Worm (Caenorhabditis elegans): Measurements from ENCODE around the gene srd-13.

DNA sequence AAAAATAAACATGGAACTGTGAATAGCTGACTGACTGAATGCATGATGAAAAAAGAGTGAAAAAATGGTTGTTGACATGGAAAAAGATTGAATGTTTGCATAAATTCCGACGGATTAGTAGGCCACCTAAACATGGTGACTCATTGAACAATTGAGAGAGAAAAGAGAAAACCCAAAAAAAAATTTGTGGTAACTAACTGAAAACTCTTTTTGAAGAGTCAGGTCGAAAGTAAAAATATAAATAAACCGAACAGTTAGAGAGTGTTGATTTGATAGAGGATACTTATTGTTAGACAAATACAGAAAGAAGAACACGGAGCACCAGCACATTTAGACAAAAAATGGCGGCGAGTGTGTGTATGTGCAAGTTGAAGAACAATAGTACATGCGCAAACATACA, 35.9 kb upstream of the srd-13 start:
- TF ChIP-seq pes-1 (GFP tag; IDR thresholded peaks at IDR 0.05) (no peak), ama-1 (optimal IDR thresholded peaks at IDR 0.05) (no peak), hnd-1 (tag; optimal IDR thresholded peaks at IDR 0.05) (no peak), ceh-13 (GFP tag; optimal IDR thresholded peaks at IDR 0.05) (no peak), ceh-36 (tag; optimal IDR thresholded peaks at IDR 0.05) (no peak), flt-1 (GFP tag; IDR thresholded peaks at IDR 0.05) (no peak), tbx-11 (GFP tag; IDR thresholded peaks at IDR 0.05) (no peak), scrt-1 (GFP tag; IDR thresholded peaks at IDR 0.05) (no peak), hmg-4 (GFP tag; optimal IDR thresholded peaks at IDR 0.05) (no peak), aly-1 (tag; optimal IDR thresholded peaks at IDR 0.05) (no peak), ets-7 (tag; optimal IDR thresholded peaks at IDR 0.05) (no peak), tra-4 (tag; optimal IDR thresholded peaks at IDR 0.05) (no peak), B0310.2 (tag; optimal IDR thresholded peaks at IDR 0.05) (no peak)

Measured in whole organism, early embryonic.